Worm (Caenorhabditis elegans) whole organism, L4 larva: ENCODE measurements around the gene Y53G8B.1.

ENCODE experiments used
- T20F7.1 ChIP-seq: fragments of 200-800 bp; sonication (Bioruptor generic); optimal IDR thresholded peaks from 2 replicates; lab custom pipeline; 2018; ENCODE audit warnings: mild to moderate bottlenecking, missing genetic modification characterization, missing compliant biosample characterization
- Y48G9A.11 ChIP-seq: fragments of 200-800 bp; sonication (Bioruptor generic); IDR thresholded peaks from 2 replicates; pipeline ENCODE4 v1.3.6; 2022; ENCODE audit warnings: missing genetic modification reagents, missing genetic modification characterization, missing compliant biosample characterization
- aha-1 ChIP-seq: fragments of 150-350 bp; peaks from one replicate; lab custom pipeline; 2014; ENCODE audit warnings: missing biosample characterization, missing genetic modification characterization
- aly-2 ChIP-seq: sonication (generic microtip); optimal IDR thresholded peaks from 2 replicates; lab custom pipeline; 2018; ENCODE audit warnings: missing biosample characterization, missing genetic modification characterization
- attf-4 ChIP-seq: sonication (generic microtip); optimal IDR thresholded peaks from 3 replicates; lab custom pipeline; 2017; ENCODE audit warnings: missing biosample characterization, missing genetic modification characterization
- ceh-28 ChIP-seq: fragments of 150-350 bp; optimal IDR thresholded peaks from 2 replicates; lab custom pipeline; 2014; ENCODE audit warnings: missing biosample characterization, missing genetic modification reagents, missing genetic modification characterization
- cey-2 ChIP-seq: sonication (generic microtip); optimal IDR thresholded peaks from 3 replicates; lab custom pipeline; 2017; ENCODE audit warnings: missing genetic modification characterization, mild to moderate bottlenecking, missing compliant biosample characterization, antibody characterized with exemption, borderline replicate concordance; ENCODE audit not compliant: insufficient read depth
- daf-16 ChIP-seq, 3 experiments: sonication (generic microtip); optimal IDR thresholded peaks; 2 replicates each; lab custom pipeline; 2016 to 2017; ENCODE audit warnings: missing genetic modification characterization in 3 of 3, missing genetic modification reagents in 3 of 3, mild to moderate bottlenecking in 2 of 3, missing compliant biosample characterization in 2 of 3, missing biosample characterization in 1 of 3, moderate library complexity in 1 of 3
- dmd-9 ChIP-seq: fragments of 200-800 bp; sonication (Bioruptor generic); IDR thresholded peaks from 2 replicates; pipeline ENCODE4 v1.3.6; 2022; ENCODE audit warnings: missing genetic modification reagents, missing genetic modification characterization, missing compliant biosample characterization
- egl-43 ChIP-seq: fragments of 200-800 bp; sonication (Bioruptor generic); IDR thresholded peaks from 2 replicates; pipeline ENCODE4 v1.3.6; 2022; ENCODE audit warnings: missing genetic modification reagents, missing genetic modification characterization, missing compliant biosample characterization
- fkh-10 ChIP-seq: fragments of 150-350 bp; optimal IDR thresholded peaks from 2 replicates; lab custom pipeline; 2014; ENCODE audit warnings: missing biosample characterization, missing genetic modification reagents, missing genetic modification characterization
- hif-1 ChIP-seq, 2 experiments: sonication (generic microtip); optimal IDR thresholded peaks; 2 replicates each; lab custom pipeline; 2016 to 2017; ENCODE audit warnings: missing compliant biosample characterization in 2 of 2, missing genetic modification characterization in 2 of 2, missing genetic modification reagents in 2 of 2, missing genotype in 2 of 2, mild to moderate bottlenecking in 1 of 2
- hlh-11 ChIP-seq: fragments of 200-800 bp; sonication (Bioruptor generic); optimal IDR thresholded peaks from 2 replicates; lab custom pipeline; 2018; ENCODE audit warnings: mild to moderate bottlenecking, missing genetic modification characterization, missing compliant biosample characterization
- hlh-30 ChIP-seq: sonication (generic microtip); optimal IDR thresholded peaks from 2 replicates; lab custom pipeline; 2017; ENCODE audit warnings: antibody characterized with exemption, mild to moderate bottlenecking, missing genetic modification characterization, missing compliant biosample characterization; ENCODE audit not compliant: insufficient read depth
- lim-7 ChIP-seq: fragments of 200-800 bp; sonication (Bioruptor generic); IDR thresholded peaks from 2 replicates; pipeline ENCODE4 v1.3.6; 2022; ENCODE audit warnings: missing genetic modification characterization, missing compliant biosample characterization
- lin-13 ChIP-seq: fragments of 150-350 bp; optimal IDR thresholded peaks from 2 replicates; lab custom pipeline; 2014; ENCODE audit warnings: missing biosample characterization, missing genetic modification reagents, missing genetic modification characterization
- lin-29 ChIP-seq: fragments of 200-800 bp; sonication (Bioruptor generic); IDR thresholded peaks from 2 replicates; pipeline ENCODE4 v1.3.6; 2022; ENCODE audit warnings: missing genetic modification reagents, missing genetic modification characterization, missing compliant biosample characterization
- lin-38 ChIP-seq: fragments of 200-800 bp; sonication (Bioruptor generic); IDR thresholded peaks from 2 replicates; pipeline ENCODE4 v1.3.6; 2022; ENCODE audit warnings: missing genetic modification reagents, missing genetic modification characterization, missing compliant biosample characterization
- lsy-2 ChIP-seq, 2 experiments: fragments of 150-350 bp in 1 of 2; sonication (generic microtip) in 1 of 2; optimal IDR thresholded peaks; 2 replicates each; lab custom pipeline; 2014 to 2017; ENCODE audit warnings: missing biosample characterization in 2 of 2, missing genetic modification characterization in 2 of 2
- nhr-102 ChIP-seq: sonication (generic microtip); optimal IDR thresholded peaks from 2 replicates; lab custom pipeline; 2016; ENCODE audit warnings: mild to moderate bottlenecking, missing genetic modification characterization, moderate library complexity, missing compliant biosample characterization
- nhr-11 ChIP-seq: fragments of 150-350 bp; optimal IDR thresholded peaks from 2 replicates; lab custom pipeline; 2014; ENCODE audit warnings: missing biosample characterization, missing genetic modification characterization
- nhr-237 ChIP-seq: sonication (generic microtip); optimal IDR thresholded peaks from 2 replicates; lab custom pipeline; 2017; ENCODE audit warnings: missing biosample characterization, missing genetic modification characterization
- nhr-28 ChIP-seq: fragments of 150-350 bp; optimal IDR thresholded peaks from 2 replicates; lab custom pipeline; 2014; ENCODE audit warnings: missing biosample characterization, missing genetic modification characterization
- nhr-48 ChIP-seq: sonication (generic microtip); optimal IDR thresholded peaks from 2 replicates; lab custom pipeline; 2016; ENCODE audit warnings: mild to moderate bottlenecking, missing genetic modification characterization, missing compliant biosample characterization
- nhr-77 ChIP-seq: fragments of 150-350 bp; optimal IDR thresholded peaks from 2 replicates; lab custom pipeline; 2014; ENCODE audit warnings: missing biosample characterization, missing genetic modification characterization
- spr-3 ChIP-seq: fragments of 200-800 bp; sonication (Bioruptor generic); optimal IDR thresholded peaks from 2 replicates; lab custom pipeline; 2018; ENCODE audit warnings: mild to moderate bottlenecking, missing genetic modification characterization, missing compliant biosample characterization
- tag-97 ChIP-seq: fragments of 200-800 bp; sonication (Bioruptor generic); IDR thresholded peaks from 2 replicates; pipeline ENCODE4 v1.3.6; 2022; ENCODE audit warnings: missing genetic modification characterization, missing compliant biosample characterization
- unc-62 ChIP-seq, 3 experiments: fragments of 150-350 bp in 1 of 3; sonication (generic microtip); optimal IDR thresholded peaks in 2 of 3; peaks in 1 of 3; 1 replicate in 1 of 3; 2 replicates in 2 of 3; lab custom pipeline; 2014 to 2017; ENCODE audit warnings: missing biosample characterization in 3 of 3, missing genetic modification characterization in 3 of 3, missing genetic modification reagents in 3 of 3, missing genotype in 1 of 3

The Y53G8B.1 gene

DNA sequence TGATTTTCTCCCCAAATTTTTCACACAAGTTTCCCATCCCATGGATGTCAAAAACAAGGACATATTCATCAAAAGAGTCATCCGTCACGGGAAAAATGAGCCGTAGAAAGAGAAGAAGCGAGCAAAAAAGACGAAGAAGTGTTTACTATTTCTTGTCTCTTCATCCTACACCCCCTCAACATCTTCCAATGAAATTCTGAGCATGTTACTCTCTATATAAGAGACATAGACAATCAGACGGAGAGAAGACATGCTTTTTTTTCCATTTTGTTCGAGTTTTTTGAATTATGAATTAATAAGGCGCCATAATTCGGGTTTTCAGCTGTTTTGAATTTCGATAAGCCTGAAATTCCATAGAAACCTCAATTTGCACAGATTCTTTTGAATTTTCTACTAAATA is 33.0 kb upstream of the Y53G8B.1 start:
- peak in 1 of 2 experiments; percentile 25 for TF ChIP-seq lsy-2 (tag; optimal IDR thresholded peaks at IDR 0.05; lab: Kevin White, UChicago)
- no peak for TF ChIP-seq nhr-77
- no peak for TF ChIP-seq aly-2
- peak; percentile 56 for TF ChIP-seq fkh-10
- TF ChIP-seq spr-3 (GFP tag; lab: Kevin White, UChicago), result no peak
- peak in 1 of 2 experiments; percentile 89 for TF ChIP-seq unc-62 (GFP tag; optimal IDR thresholded peaks at IDR 0.05 in 1 of 2; lab: Kevin White, UChicago)
- no peak for TF ChIP-seq unc-62 (tag; optimal IDR thresholded peaks at IDR 0.05; lab: Kevin White, UChicago)
- TF ChIP-seq ceh-28 (tag; lab: Kevin White, UChicago), result no peak

DNA sequence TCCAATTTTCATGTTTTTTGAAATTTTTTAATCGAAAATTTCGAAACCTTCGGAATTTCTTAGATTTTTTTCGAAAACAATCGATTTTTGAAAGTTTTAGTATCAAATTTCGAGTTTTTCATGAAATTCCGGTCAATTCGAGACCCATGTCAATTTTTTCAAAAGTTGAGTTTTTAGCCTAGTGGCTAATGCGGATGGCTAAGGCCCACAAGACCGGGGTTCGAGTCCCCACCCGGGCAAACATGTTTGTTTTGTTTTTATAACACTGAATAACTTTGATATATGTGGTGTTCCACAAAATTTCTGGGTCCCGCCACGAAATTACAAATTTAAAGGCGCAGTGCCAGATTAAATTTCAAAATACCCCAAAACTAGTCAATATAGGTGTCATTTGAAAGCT is 29.7 kb upstream of the Y53G8B.1 start:
- TF ChIP-seq lin-38, result 0 out of 2 replicates have a peak, but pooled peaks have one; percentile 32
- TF ChIP-seq aha-1 (tag; lab: Kevin White, UChicago), result peak; percentile 72
- TF ChIP-seq dmd-9 (GFP tag; lab: Robert Waterston, UW), result no peak

DNA sequence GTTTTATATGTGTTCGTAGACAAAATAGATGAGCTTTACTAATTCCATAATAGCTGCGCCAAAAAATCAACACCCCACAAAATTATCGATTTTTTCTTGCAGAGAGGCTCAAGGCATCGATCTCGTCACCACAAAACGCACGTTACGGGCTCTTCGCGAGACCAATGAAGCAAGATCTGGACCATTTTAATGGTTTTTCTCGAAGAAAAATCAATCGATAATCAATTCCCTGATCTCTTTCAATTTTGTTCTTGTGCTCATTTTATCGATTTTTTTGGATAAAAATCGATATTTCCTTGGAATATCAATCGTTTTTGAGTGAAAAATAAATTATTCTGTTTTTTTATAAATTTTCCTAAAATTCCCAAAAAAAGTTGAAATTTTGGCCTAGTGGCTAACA is 29.0 kb upstream of the Y53G8B.1 start:
- TF ChIP-seq cey-2 (tag; lab: Kevin White, UChicago) (no peak), ceh-28 (tag; lab: Kevin White, UChicago) (peak; percentile 92)
- TF ChIP-seq, all 104 proteins: peak for 1

DNA sequence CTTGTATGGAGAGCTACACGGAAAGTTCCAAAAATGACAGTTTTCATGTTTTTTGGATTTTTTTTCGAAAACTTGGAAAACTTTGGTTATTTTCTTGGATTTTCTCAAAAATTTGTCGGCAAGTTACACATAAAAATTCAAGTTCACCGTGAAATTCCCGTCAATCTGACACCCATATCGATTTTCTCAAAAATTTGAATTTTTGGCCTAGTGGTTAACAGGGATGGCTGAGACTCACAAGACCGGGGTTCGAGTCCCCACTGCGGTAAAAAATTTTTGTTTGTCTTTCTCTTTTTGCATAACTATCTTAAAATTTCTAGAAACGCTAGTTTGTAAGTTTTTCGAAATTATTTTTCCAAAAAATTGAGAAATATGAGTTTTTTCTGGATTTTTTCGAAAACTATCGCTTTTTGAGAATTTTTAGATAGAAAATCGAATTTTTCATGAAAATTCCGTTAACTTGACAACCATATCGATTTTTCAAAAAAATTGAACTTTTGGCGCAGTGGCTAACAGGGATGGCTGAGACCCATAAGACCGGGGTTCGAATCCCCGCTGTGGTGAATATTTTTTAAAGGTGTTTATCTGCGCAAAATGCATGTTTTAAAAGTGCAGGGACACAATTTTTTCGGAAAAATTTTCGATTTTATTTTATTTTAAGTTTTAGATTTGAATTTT is 28.3 kb upstream of the Y53G8B.1 start:
- TF ChIP-seq unc-62 (GFP tag; optimal IDR thresholded peaks at IDR 0.05 in 1 of 2; lab: Kevin White, UChicago) (peak in 1 of 2 experiments; percentile 58), unc-62 (tag; optimal IDR thresholded peaks at IDR 0.05; lab: Kevin White, UChicago) (no peak), aha-1 (tag; lab: Kevin White, UChicago) (peak; percentile 13), nhr-237 (no peak), Y48G9A.11 (no peak)

DNA sequence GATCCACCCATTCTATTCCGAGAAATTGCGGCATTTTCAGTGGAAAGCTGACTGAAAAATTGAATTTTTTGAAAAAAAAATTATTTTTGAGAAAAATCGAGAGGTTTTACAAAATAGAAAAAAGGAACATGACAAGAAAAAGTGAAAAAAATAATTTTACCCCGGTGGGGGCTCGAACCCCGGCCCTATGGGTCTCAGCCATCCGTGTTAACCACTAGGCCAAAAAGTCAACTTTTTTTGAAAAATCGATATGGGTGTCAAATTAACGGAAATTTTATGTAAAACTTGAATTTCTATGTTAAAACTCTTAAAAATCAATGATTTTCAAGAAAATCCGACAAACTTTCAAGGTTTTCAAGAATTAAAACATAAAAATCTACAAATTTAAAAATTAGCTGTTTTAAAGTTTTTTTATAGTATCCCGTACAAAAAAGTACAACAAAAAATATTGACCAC is 25.1 kb upstream of the Y53G8B.1 start, which contains the start of gene Y53G8B.2:
Gene Y53G8B.2, minus strand, starts transcription at position 51 of the 456 bp plus-strand sequence.
- TF ChIP-seq nhr-102 (no peak), aha-1 (tag; lab: Kevin White, UChicago) (peak; percentile 66)

DNA sequence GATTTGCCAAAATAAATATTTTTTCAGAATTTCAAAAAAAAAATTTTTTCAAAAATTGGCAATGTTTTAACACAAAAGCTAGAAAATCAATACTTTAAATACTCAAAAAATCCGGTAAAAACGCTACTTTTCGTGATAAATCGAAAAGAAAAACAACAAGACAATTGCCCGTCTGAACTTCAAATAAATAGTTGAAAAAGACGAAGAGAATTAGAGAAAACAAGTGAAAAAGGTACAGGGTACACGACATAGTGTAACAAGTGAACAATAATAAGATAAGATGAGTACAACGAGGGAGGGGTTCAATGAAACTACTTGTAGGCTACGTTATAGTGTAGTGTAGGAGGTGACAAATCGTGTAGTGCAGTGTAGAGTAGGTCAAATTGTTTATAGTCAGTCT is 24.5 kb upstream of the Y53G8B.1 start:
- no peak for TF ChIP-seq attf-4 (tag; lab: Kevin White, UChicago)
- TF ChIP-seq hlh-30 (tag; lab: Kevin White, UChicago), result no peak
- TF ChIP-seq lim-7 (GFP tag; lab: Robert Waterston, UW), result no peak
- peak; percentile 50 for TF ChIP-seq cey-2 (tag; lab: Kevin White, UChicago)
- TF ChIP-seq nhr-48, result peak; percentile 48
- TF ChIP-seq lsy-2 (tag; optimal IDR thresholded peaks at IDR 0.05; lab: Kevin White, UChicago), result peak in 1 of 2 experiments; percentile 3
- peak in 1 of 2 experiments; percentile 74 for TF ChIP-seq hif-1 (tag; optimal IDR thresholded peaks at IDR 0.05; lab: Kevin White, UChicago)
- TF ChIP-seq nhr-11, result peak; percentile 82
- TF ChIP-seq hlh-11 (tag; lab: Kevin White, UChicago), result no peak
- TF ChIP-seq T20F7.1 (GFP tag; lab: Kevin White, UChicago), result no peak
- no peak for TF ChIP-seq egl-43
- peak; percentile 92 for TF ChIP-seq nhr-28 (tag; lab: Kevin White, UChicago)
- TF ChIP-seq nhr-77, result peak; percentile 14
- TF ChIP-seq tag-97 (GFP tag; lab: Robert Waterston, UW), result no peak
- no peak for TF ChIP-seq daf-16 (GFP tag; optimal IDR thresholded peaks at IDR 0.05; lab: Kevin White, UChicago)
- peak; percentile 57 for TF ChIP-seq daf-16 (tag; optimal IDR thresholded peaks at IDR 0.05; lab: Kevin White, UChicago)
- peak; percentile 23 for TF ChIP-seq lin-13 (GFP tag; lab: Kevin White, UChicago)
- TF ChIP-seq lin-29, result no peak
